Worm (Caenorhabditis elegans) whole organism, midembryonic: Measurements from ENCODE around the gene srt-18.

Experiments used
- T22C8.4 ChIP-seq: fragments of 200-800 bp; sonication (Bioruptor generic); IDR thresholded peaks from 2 replicates; pipeline ENCODE4 v1.3.6; 2022; ENCODE audit warnings: missing genetic modification characterization, missing compliant biosample characterization
- cog-1 ChIP-seq: sonication (generic microtip); optimal IDR thresholded peaks from 2 replicates; lab custom pipeline; 2016; ENCODE audit warnings: missing genetic modification characterization, missing compliant biosample characterization
- flt-1 ChIP-seq: fragments of 200-800 bp; sonication (Bioruptor generic); IDR thresholded peaks from 2 replicates; pipeline ENCODE4 v1.3.6; 2022; ENCODE audit warnings: missing genetic modification characterization, missing compliant biosample characterization
- klf-2 ChIP-seq: fragments of 200-800 bp; sonication (Bioruptor generic); conservative IDR thresholded peaks from 2 replicates; pipeline ENCODE4 v1.3.6; 2022; ENCODE audit warnings: missing genetic modification reagents, missing genetic modification characterization, missing compliant biosample characterization
- med-1 ChIP-seq: sonication (generic microtip); optimal IDR thresholded peaks from 2 replicates; lab custom pipeline; 2017; ENCODE audit warnings: missing genetic modification characterization, mild to moderate bottlenecking, missing compliant biosample characterization, antibody characterized with exemption, missing genetic modification reagents; ENCODE audit not compliant: insufficient read depth
- ref-1 ChIP-seq: fragments of 200-800 bp; sonication (Bioruptor generic); conservative IDR thresholded peaks from 2 replicates; pipeline ENCODE4 v1.3.6; 2022; ENCODE audit warnings: missing genetic modification reagents, missing genetic modification characterization, missing compliant biosample characterization
- ztf-29 ChIP-seq: fragments of 200-800 bp; sonication (Bioruptor generic); IDR thresholded peaks from 2 replicates; pipeline ENCODE4 v1.3.6; 2022; ENCODE audit warnings: missing genetic modification reagents, missing genetic modification characterization, missing compliant biosample characterization

srt-18 gene

ce11 chrV:8972271-8972670, 43.2 kb downstream of the srt-18 start, which contains the start of gene nhr-195:
Gene nhr-195, minus strand, starts transcription at chrV:8972371.
- no peak for TF ChIP-seq flt-1
- no peak for TF ChIP-seq med-1 (GFP tag; lab: Kevin White, UChicago)
- TF ChIP-seq klf-2 (GFP tag; lab: Robert Waterston, UW) = no peak
- no peak for TF ChIP-seq ref-1 (GFP tag; lab: Robert Waterston, UW)

ce11 chrV:8966086-8966485, 49.4 kb downstream of the srt-18 start, which contains the start of gene nhr-219:
Gene nhr-219, minus strand, starts transcription at chrV:8966186.
- no peak for TF ChIP-seq ztf-29 (GFP tag; lab: Robert Waterston, UW)
- TF ChIP-seq klf-2 (GFP tag; lab: Robert Waterston, UW) = no peak
- TF ChIP-seq med-1 (GFP tag; lab: Kevin White, UChicago) = no peak
- TF ChIP-seq T22C8.4 (GFP tag; lab: Robert Waterston, UW) = no peak
- no peak for TF ChIP-seq flt-1
- TF ChIP-seq ref-1 (GFP tag; lab: Robert Waterston, UW) = no peak
- no peak for TF ChIP-seq cog-1 (tag; lab: Kevin White, UChicago)
